Worm (Caenorhabditis elegans): ENCODE measurements around the gene str-188.

- TF ChIP-seq hlh-8 (tag; optimal IDR thresholded peaks at IDR 0.05): no peak
- TF ChIP-seq elt-4 (tag; optimal IDR thresholded peaks at IDR 0.05): no peak
- no peak for TF ChIP-seq tbx-7 (tag; optimal IDR thresholded peaks at IDR 0.05)
- TF ChIP-seq pat-9 (tag; optimal IDR thresholded peaks at IDR 0.05): no peak
- TF ChIP-seq ttx-3 (tag; optimal IDR thresholded peaks at IDR 0.05): no peak
- no peak for TF ChIP-seq pag-3 (tag; optimal IDR thresholded peaks at IDR 0.05; ENCODE audit: borderline replicate concordance)
- no peak for TF ChIP-seq tbx-2 (tag; optimal IDR thresholded peaks at IDR 0.05)
Observed at ce11 chrV:9737287-9737686, 20.8 kb downstream of the str-188 start, which contains the start of gene aqp-4.

Measured in whole organism, late embryonic.